Fruit fly (Drosophila melanogaster) whole organism, prepupa: Measurements from ENCODE around the gene CG7246.
A peak's percentile ranks its signal among the peaks of the same experiment; 100 is the strongest.

Source experiments
- Blimp-1 ChIP-seq: fragments of 200-800 bp; sonication (Bioruptor generic); optimal IDR thresholded peaks from 3 replicates; lab custom pipeline; 2017; ENCODE audit warnings: missing biosample characterization, missing genetic modification characterization, mild to moderate bottlenecking, moderate library complexity, missing genetic modification reagents
- CG10631 ChIP-seq: fragments of 200-800 bp; sonication (Bioruptor generic); optimal IDR thresholded peaks from 2 replicates; lab custom pipeline; 2016; ENCODE audit warnings: missing biosample characterization, missing genetic modification characterization
- CG10669 ChIP-seq: fragments of 200-800 bp; sonication (Bioruptor generic); optimal IDR thresholded peaks from 3 replicates; lab custom pipeline; 2018; ENCODE audit warnings: missing biosample characterization, mild to moderate bottlenecking, missing genetic modification characterization, moderate library complexity
- CG11762 ChIP-seq: fragments of 200-800 bp; sonication (Bioruptor generic); optimal IDR thresholded peaks from 3 replicates; lab custom pipeline; 2016; ENCODE audit warnings: missing biosample characterization, missing genetic modification characterization; ENCODE audit not compliant: insufficient read depth
- CG15336 ChIP-seq: fragments of 200-800 bp; sonication (Bioruptor generic); IDR thresholded peaks from 2 replicates; pipeline ENCODE4 v1.3.6; 2022; ENCODE audit warnings: missing biosample characterization, missing genetic modification characterization
- CG1621 ChIP-seq: fragments of 200-800 bp; sonication (Bioruptor generic); optimal IDR thresholded peaks from 3 replicates; lab custom pipeline; 2018; ENCODE audit warnings: missing biosample characterization, mild to moderate bottlenecking, missing genetic modification characterization
- CG16779 ChIP-seq: fragments of 200-800 bp; sonication (Bioruptor generic); optimal IDR thresholded peaks from 3 replicates; lab custom pipeline; 2017; ENCODE audit warnings: missing biosample characterization, mild to moderate bottlenecking, missing genetic modification characterization
- CG32006 ChIP-seq: fragments of 200-800 bp; sonication (Bioruptor generic); optimal IDR thresholded peaks from 3 replicates; lab custom pipeline; 2017; ENCODE audit warnings: missing biosample characterization, mild to moderate bottlenecking, missing genetic modification characterization
- CG34406 ChIP-seq: fragments of 200-800 bp; sonication (Bioruptor generic); optimal IDR thresholded peaks from 3 replicates; lab custom pipeline; 2016; ENCODE audit warnings: missing biosample characterization, missing genetic modification characterization
- CG3919 ChIP-seq: fragments of 200-800 bp; sonication (Bioruptor generic); optimal IDR thresholded peaks from 3 replicates; lab custom pipeline; 2016; ENCODE audit warnings: missing biosample characterization, missing genetic modification characterization
- CG4318 ChIP-seq: fragments of 200-800 bp; sonication (Bioruptor generic); optimal IDR thresholded peaks from 3 replicates; lab custom pipeline; 2017; ENCODE audit warnings: missing biosample characterization, mild to moderate bottlenecking, missing genetic modification characterization
- CG6163 ChIP-seq: fragments of 200-800 bp; sonication (Bioruptor generic); IDR thresholded peaks from 3 replicates; pipeline ENCODE4 v1.3.6; 2022; ENCODE audit warnings: missing biosample characterization, missing genetic modification characterization
- CG6792 ChIP-seq: fragments of 200-800 bp; sonication (Bioruptor generic); optimal IDR thresholded peaks from 3 replicates; lab custom pipeline; 2016; ENCODE audit warnings: missing biosample characterization, missing genetic modification characterization
- CG6854 ChIP-seq: fragments of 200-800 bp; sonication (Bioruptor generic); optimal IDR thresholded peaks from 2 replicates; lab custom pipeline; 2017; ENCODE audit warnings: missing biosample characterization, mild to moderate bottlenecking, missing genetic modification characterization
- CG8119 ChIP-seq: fragments of 200-800 bp; sonication (Bioruptor generic); IDR thresholded peaks from 3 replicates; pipeline ENCODE4 v1.3.6; 2022; ENCODE audit warnings: missing biosample characterization, missing genetic modification characterization
- CG8319 ChIP-seq: fragments of 200-800 bp; sonication (Bioruptor generic); optimal IDR thresholded peaks from 3 replicates; lab custom pipeline; 2016; ENCODE audit warnings: missing biosample characterization, missing genetic modification characterization
- CG8632 ChIP-seq: fragments of 200-800 bp; sonication (Bioruptor generic); optimal IDR thresholded peaks from 3 replicates; lab custom pipeline; 2016; ENCODE audit warnings: missing biosample characterization, missing genetic modification characterization
- Eip75B ChIP-seq: fragments of 200-800 bp; sonication (Bioruptor generic); optimal IDR thresholded peaks from 3 replicates; lab custom pipeline; 2016; ENCODE audit warnings: missing biosample characterization, missing genetic modification characterization
- Eip78C ChIP-seq: fragments of 200-800 bp; sonication (Bioruptor generic); peaks from one replicate; lab custom pipeline; 2016; ENCODE audit warnings: missing biosample characterization, missing genetic modification characterization
- Eip93F ChIP-seq: fragments of 200-800 bp; sonication (Bioruptor generic); optimal IDR thresholded peaks from 2 replicates; lab custom pipeline; 2016; ENCODE audit warnings: missing biosample characterization, mild to moderate bottlenecking, missing genetic modification characterization
- Ets21C ChIP-seq: fragments of 200-800 bp; sonication (Bioruptor generic); optimal IDR thresholded peaks from 3 replicates; lab custom pipeline; 2016; ENCODE audit warnings: missing biosample characterization, missing genetic modification characterization
- Ets96B ChIP-seq: fragments of 200-800 bp; optimal IDR thresholded peaks from 2 replicates; lab custom pipeline; 2019; ENCODE audit warnings: missing biosample characterization, mild to moderate bottlenecking, missing genetic modification characterization, moderate library complexity
- Hr39 ChIP-seq: fragments of 200-800 bp; sonication (Bioruptor generic); optimal IDR thresholded peaks from 2 replicates; lab custom pipeline; 2016; ENCODE audit warnings: missing biosample characterization, missing genetic modification characterization
- Hr4 ChIP-seq: fragments of 200-800 bp; sonication (Bioruptor generic); optimal IDR thresholded peaks from 3 replicates; lab custom pipeline; 2016; ENCODE audit warnings: missing biosample characterization, missing genetic modification characterization
- Met ChIP-seq: fragments of 200-800 bp; sonication (Bioruptor generic); optimal IDR thresholded peaks from 3 replicates; lab custom pipeline; 2016; ENCODE audit warnings: missing biosample characterization, missing genetic modification characterization
- OdsH ChIP-seq: fragments of 200-800 bp; sonication (Bioruptor generic); optimal IDR thresholded peaks from 3 replicates; lab custom pipeline; 2016; ENCODE audit warnings: missing biosample characterization, missing genetic modification characterization
- Smox ChIP-seq: fragments of 200-800 bp; sonication (Bioruptor generic); optimal IDR thresholded peaks from 3 replicates; lab custom pipeline; 2016; ENCODE audit warnings: missing biosample characterization, missing genetic modification characterization
- Sox102F ChIP-seq: fragments of 200-800 bp; sonication (Bioruptor generic); optimal IDR thresholded peaks from 2 replicates; lab custom pipeline; 2016; ENCODE audit warnings: missing biosample characterization, mild to moderate bottlenecking, missing genetic modification characterization
- Sox14 ChIP-seq: fragments of 200-800 bp; sonication (Bioruptor generic); optimal IDR thresholded peaks from 3 replicates; lab custom pipeline; 2016; ENCODE audit warnings: missing biosample characterization, missing genetic modification characterization
- Sox15 ChIP-seq: fragments of 200-800 bp; sonication (Bioruptor generic); optimal IDR thresholded peaks from 3 replicates; lab custom pipeline; 2016; ENCODE audit warnings: missing biosample characterization, missing genetic modification characterization
- achi ChIP-seq: fragments of 200-800 bp; sonication (Bioruptor generic); optimal IDR thresholded peaks from 3 replicates; lab custom pipeline; 2016; ENCODE audit warnings: missing biosample characterization, missing genetic modification characterization
- cyc ChIP-seq: fragments of 200-800 bp; sonication (Bioruptor generic); optimal IDR thresholded peaks from 3 replicates; lab custom pipeline; 2016; ENCODE audit warnings: missing biosample characterization, missing genetic modification characterization
- dsx ChIP-seq: fragments of 200-800 bp; optimal IDR thresholded peaks from 3 replicates; lab custom pipeline; 2019; ENCODE audit warnings: missing biosample characterization, mild to moderate bottlenecking, missing genetic modification characterization, moderate library complexity; ENCODE audit not compliant: poor library complexity, severe bottlenecking
- eg ChIP-seq: fragments of 200-800 bp; sonication (Bioruptor generic); IDR thresholded peaks from 3 replicates; pipeline ENCODE4 v1.3.6; 2022; ENCODE audit warnings: missing biosample characterization, missing genetic modification characterization
- fd59A ChIP-seq: fragments of 200-800 bp; sonication (Bioruptor generic); optimal IDR thresholded peaks from 2 replicates; lab custom pipeline; 2017; ENCODE audit warnings: missing biosample characterization, mild to moderate bottlenecking, missing genetic modification characterization, missing genetic modification reagents
- fd85E ChIP-seq: fragments of 200-800 bp; sonication (Bioruptor generic); optimal IDR thresholded peaks from 3 replicates; lab custom pipeline; 2016; ENCODE audit warnings: missing biosample characterization, missing genetic modification characterization
- fkh ChIP-seq: fragments of 200-800 bp; sonication (Bioruptor generic); optimal IDR thresholded peaks from 3 replicates; lab custom pipeline; 2017; ENCODE audit warnings: missing biosample characterization, mild to moderate bottlenecking, missing genetic modification characterization, moderate library complexity
- pdm3 ChIP-seq: fragments of 200-800 bp; sonication (Bioruptor generic); optimal IDR thresholded peaks from 3 replicates; lab custom pipeline; 2016; ENCODE audit warnings: missing biosample characterization, missing genetic modification characterization
- svp ChIP-seq: fragments of 200-800 bp; sonication (Bioruptor generic); peaks from one replicate; lab custom pipeline; 2016; ENCODE audit warnings: missing biosample characterization, missing genetic modification characterization
- topi ChIP-seq: fragments of 200-800 bp; sonication (Bioruptor generic); optimal IDR thresholded peaks from 3 replicates; lab custom pipeline; 2016; ENCODE audit warnings: missing biosample characterization, missing genetic modification characterization
- vri ChIP-seq: fragments of 200-800 bp; sonication (Bioruptor generic); optimal IDR thresholded peaks from 3 replicates; lab custom pipeline; 2016; ENCODE audit warnings: missing biosample characterization, mild to moderate bottlenecking, missing genetic modification characterization

The CG7246 gene

dm6 chrX:9046383-9046941, 34.4 kb downstream of the CG7246 start (continued):
- TF ChIP-seq CG11762 (GFP tag; lab: Kevin White, UChicago) = no peak
- TF ChIP-seq Blimp-1 (GFP tag; lab: Kevin White, UChicago) = no peak
- peak; percentile 31 for TF ChIP-seq Smox (GFP tag; lab: Kevin White, UChicago)
- TF ChIP-seq OdsH (GFP tag; lab: Kevin White, UChicago) = peak; percentile 34
- TF ChIP-seq Eip78C (GFP tag; lab: Kevin White, UChicago) = peak; percentile 86
- no peak for TF ChIP-seq Ets21C (GFP tag; lab: Kevin White, UChicago)
- TF ChIP-seq CG8319 (GFP tag; lab: Kevin White, UChicago) = no peak
- peak; percentile 23 for TF ChIP-seq CG6792 (GFP tag; lab: Kevin White, UChicago)
- peak; percentile 15 for TF ChIP-seq topi (GFP tag; lab: Kevin White, UChicago)
- peak; percentile 6 for TF ChIP-seq Sox14 (GFP tag; lab: Kevin White, UChicago)
- no peak for TF ChIP-seq Hr4
- no peak for TF ChIP-seq Sox102F
- no peak for TF ChIP-seq fd85E (GFP tag; lab: Kevin White, UChicago)
- no peak for TF ChIP-seq CG3919 (GFP tag; lab: Kevin White, UChicago)
- peak; percentile 5 for TF ChIP-seq fd59A
- TF ChIP-seq vri = peak; percentile 4
- TF ChIP-seq pdm3 (GFP tag; lab: Kevin White, UChicago) = peak; percentile 41
- TF ChIP-seq CG6163 (GFP tag; lab: Robert Waterston, UW) = peak; percentile 50

- TF ChIP-seq CG6854 (GFP tag; lab: Kevin White, UChicago) (no peak), vri (no peak), Eip78C (GFP tag; lab: Kevin White, UChicago) (peak; percentile 39), fkh (GFP tag; lab: Kevin White, UChicago) (no peak), Hr4 (no peak), svp (GFP tag; lab: Kevin White, UChicago) (peak; percentile 41)
These were observed 36.0 kb downstream of the CG7246 start for dm6 chrX:9044857-9045256.

dm6 chrX:9043711-9044505, 36.9 kb downstream of the CG7246 start:
- peak; percentile 75 for TF ChIP-seq eg (GFP tag; lab: Robert Waterston, UW)
- no peak for TF ChIP-seq Eip93F (GFP tag; lab: Kevin White, UChicago)
- TF ChIP-seq CG6163 (GFP tag; lab: Robert Waterston, UW) = 0 out of 3 replicates have a peak, but pooled peaks have one; percentile 27
- peak; percentile 41 for TF ChIP-seq CG15336
- no peak for TF ChIP-seq CG8319 (GFP tag; lab: Kevin White, UChicago)
- peak; percentile 26; the same call in 1 of the 3 replicates for TF ChIP-seq CG8119 (GFP tag; lab: Robert Waterston, UW)

- no peak for TF ChIP-seq CG1621
- TF ChIP-seq cyc (GFP tag; lab: Kevin White, UChicago) = peak; percentile 25
- TF ChIP-seq CG4318 = no peak
- no peak for TF ChIP-seq CG8632 (GFP tag; lab: Kevin White, UChicago)
- peak; percentile 59 for TF ChIP-seq Met
- TF ChIP-seq svp (GFP tag; lab: Kevin White, UChicago) = peak; percentile 76
- TF ChIP-seq CG32006 (GFP tag; lab: Kevin White, UChicago) = peak; percentile 27
- peak; percentile 20 for TF ChIP-seq Ets96B (tag; lab: Kevin White, UChicago)
- TF ChIP-seq CG16779 (tag; lab: Kevin White, UChicago) = peak; percentile 16
- TF ChIP-seq CG10631 = peak; percentile 35
- peak; percentile 20 for TF ChIP-seq dsx (GFP tag; lab: Kevin White, UChicago)
- peak; percentile 55 for TF ChIP-seq Sox102F
- peak; percentile 27 for TF ChIP-seq CG34406 (GFP tag; lab: Kevin White, UChicago)
- peak; percentile 48 for TF ChIP-seq topi (GFP tag; lab: Kevin White, UChicago)
- no peak for TF ChIP-seq Sox15
- TF ChIP-seq fkh (GFP tag; lab: Kevin White, UChicago) = peak; percentile 60
- peak; percentile 79 for TF ChIP-seq Eip78C (GFP tag; lab: Kevin White, UChicago)
- TF ChIP-seq eg (GFP tag; lab: Robert Waterston, UW) = peak; percentile 44; the same call in 2 of the 3 replicates
- peak; percentile 16 for TF ChIP-seq achi (GFP tag; lab: Kevin White, UChicago)
- peak; percentile 22 for TF ChIP-seq Hr4
- TF ChIP-seq Hr39 (GFP tag; lab: Kevin White, UChicago) = peak; percentile 34
- TF ChIP-seq Sox14 (GFP tag; lab: Kevin White, UChicago) = peak; percentile 14
- TF ChIP-seq Eip75B = peak; percentile 59
- TF ChIP-seq Smox (GFP tag; lab: Kevin White, UChicago) = peak; percentile 42
- peak; percentile 10 for TF ChIP-seq Ets21C (GFP tag; lab: Kevin White, UChicago)
- peak; percentile 20 for TF ChIP-seq CG10669 (GFP tag; lab: Kevin White, UChicago)
These were observed 38.3 kb downstream of the CG7246 start for dm6 chrX:9042457-9043045.
